Worm (Caenorhabditis elegans) whole organism, L4 larva: ENCODE measurements around the gene msp-76.

Source experiments
- F26F4.8 ChIP-seq: fragments of 200-800 bp; sonication (Bioruptor generic); conservative IDR thresholded peaks from 2 replicates; pipeline ENCODE4 v1.3.6; 2022; ENCODE audit warnings: missing genetic modification characterization, missing compliant biosample characterization
- T20F7.1 ChIP-seq: fragments of 200-800 bp; sonication (Bioruptor generic); optimal IDR thresholded peaks from 2 replicates; lab custom pipeline; 2018; ENCODE audit warnings: mild to moderate bottlenecking, missing genetic modification characterization, missing compliant biosample characterization
- dmd-6 ChIP-seq: fragments of 200-800 bp; sonication (Bioruptor generic); IDR thresholded peaks from 2 replicates; pipeline ENCODE4 v1.3.6; 2022; ENCODE audit warnings: missing genetic modification reagents, missing genetic modification characterization, missing compliant biosample characterization
- dpl-1 ChIP-seq: fragments of 150-350 bp; optimal IDR thresholded peaks from 2 replicates; lab custom pipeline; 2014; ENCODE audit warnings: missing biosample characterization, missing genetic modification reagents, missing genetic modification characterization
- egl-27 ChIP-seq: sonication (generic microtip); optimal IDR thresholded peaks from 3 replicates; lab custom pipeline; 2017; ENCODE audit warnings: missing biosample characterization, missing genetic modification reagents, missing genetic modification characterization
- nhr-111 ChIP-seq: fragments of 200-800 bp; sonication (Bioruptor generic); optimal IDR thresholded peaks from 2 replicates; lab custom pipeline; 2018; ENCODE audit warnings: mild to moderate bottlenecking, missing genetic modification characterization, missing compliant biosample characterization
- unc-39 ChIP-seq: sonication (generic microtip); optimal IDR thresholded peaks from 2 replicates; lab custom pipeline; 2017; ENCODE audit warnings: missing biosample characterization, missing genetic modification characterization
- zag-1 ChIP-seq: fragments of 150-350 bp; optimal IDR thresholded peaks from 2 replicates; lab custom pipeline; 2014; ENCODE audit warnings: missing biosample characterization, missing genetic modification characterization

DNA sequence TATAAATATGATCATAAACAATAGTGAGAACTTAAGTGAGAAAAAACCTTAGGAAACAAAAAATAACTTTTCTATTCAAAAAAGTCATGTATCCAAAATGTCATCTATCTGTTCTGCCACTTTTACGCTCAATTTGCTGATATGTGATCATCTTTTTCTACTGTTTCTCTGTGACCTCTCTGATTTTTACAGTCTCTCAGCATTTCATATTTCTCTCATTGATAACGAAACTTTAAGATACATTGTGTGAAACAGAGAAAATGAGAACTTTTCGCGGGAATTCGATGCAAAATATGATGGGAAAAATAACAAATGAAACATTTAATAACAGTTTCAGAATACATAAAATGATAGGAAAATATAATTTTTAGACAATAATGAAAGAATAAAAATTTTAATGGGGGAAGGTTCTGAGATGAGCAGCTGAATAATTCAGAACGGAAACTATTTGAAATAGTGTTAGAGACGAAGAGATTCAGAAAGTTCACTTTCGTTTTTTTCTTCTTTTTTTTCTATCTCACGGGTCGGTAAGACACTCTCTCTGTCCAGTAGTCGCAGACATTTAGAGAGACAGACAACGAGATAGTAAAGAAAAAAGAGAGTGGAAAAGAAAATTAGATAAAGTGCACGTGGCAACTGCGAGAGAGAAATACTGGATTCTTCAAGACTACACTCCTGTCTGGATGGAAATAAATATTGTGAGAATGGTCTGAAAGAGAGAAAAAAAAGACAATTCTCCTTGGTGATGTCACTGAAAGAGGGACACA lies 11.4 kb upstream of the msp-76 start:
- TF ChIP-seq dmd-6 (GFP tag; lab: Robert Waterston, UW) (peak; percentile 92), F26F4.8 (GFP tag; lab: Robert Waterston, UW) (no peak), zag-1 (tag; lab: Kevin White, UChicago) (no peak), T20F7.1 (GFP tag; lab: Kevin White, UChicago) (peak; percentile 54), unc-39 (tag; lab: Kevin White, UChicago) (no peak), egl-27 (tag; lab: Kevin White, UChicago) (no peak), dpl-1 (GFP tag; lab: Kevin White, UChicago) (peak; percentile 31), nhr-111 (GFP tag; lab: Kevin White, UChicago) (no peak)
